Fruit fly (Drosophila melanogaster): ENCODE results near the gene CenG1A.

CenG1A gene

dm6 chr2L:13835959-13836358 lies 595 bp downstream of the CenG1A start (continued):
- TF ChIP-seq ATbp (GFP tag; optimal IDR thresholded peaks at IDR 0.05) = no peak
- TF ChIP-seq CG8089 (GFP tag; optimal IDR thresholded peaks at IDR 0.05) = no peak
- no peak for TF ChIP-seq CG11504 (tag; optimal IDR thresholded peaks at IDR 0.05)
- 0 out of 3 replicates have a peak, but pooled peaks have one; percentile 9 for TF ChIP-seq Dbx (GFP tag; IDR thresholded peaks at IDR 0.05)
- TF ChIP-seq tll (GFP tag; optimal IDR thresholded peaks at IDR 0.05) = no peak
- no peak for TF ChIP-seq CG14014 (GFP tag; IDR thresholded peaks at IDR 0.05)
- 0 out of 2 replicates have a peak, but pooled peaks have one; percentile 6 for TF ChIP-seq Drgx (GFP tag; IDR thresholded peaks at IDR 0.05)
- no peak for TF ChIP-seq aop (GFP tag; IDR thresholded peaks at IDR 0.05)
- TF ChIP-seq sr (GFP tag; IDR thresholded peaks at IDR 0.05) = peak; percentile 71; the same call in 2 of the 3 replicates
- no peak for TF ChIP-seq CG10979 (tag; optimal IDR thresholded peaks at IDR 0.05)
- TF ChIP-seq Kr (GFP tag; optimal IDR thresholded peaks at IDR 0.05) = no peak
- TF ChIP-seq CG7786 (GFP tag; optimal IDR thresholded peaks at IDR 0.05) = no peak
- no peak for TF ChIP-seq CG1529 (GFP tag; optimal IDR thresholded peaks at IDR 0.05)
- no peak for TF ChIP-seq Hmx (GFP tag; optimal IDR thresholded peaks at IDR 0.05)
- TF ChIP-seq bab2 (GFP tag; optimal IDR thresholded peaks at IDR 0.05) = no peak
- TF ChIP-seq org-1 (GFP tag; optimal IDR thresholded peaks at IDR 0.05) = no peak
- no peak for TF ChIP-seq ind (GFP tag; optimal IDR thresholded peaks at IDR 0.05)
- no peak for TF ChIP-seq fu2 (GFP tag; optimal IDR thresholded peaks at IDR 0.05)
- TF ChIP-seq fru (optimal IDR thresholded peaks at IDR 0.05) = no peak
- TF ChIP-seq mam (GFP tag; optimal IDR thresholded peaks at IDR 0.05) = no peak
- TF ChIP-seq Doc2 (GFP tag; IDR thresholded peaks at IDR 0.05) = 0 out of 2 replicates have a peak, but pooled peaks have one; percentile 13
- TF ChIP-seq gcm (GFP tag; optimal IDR thresholded peaks at IDR 0.05) = no peak
- TF ChIP-seq vfl (GFP tag; optimal IDR thresholded peaks at IDR 0.05) = no peak
- TF ChIP-seq croc (GFP tag; conservative IDR thresholded peaks at IDR 0.05) = no peak
- TF ChIP-seq CG7745 (tag; optimal IDR thresholded peaks at IDR 0.05) = no peak
- no peak for TF ChIP-seq Opbp (GFP tag; IDR thresholded peaks at IDR 0.05; ENCODE audit: partially characterized antibody)
- TF ChIP-seq Med (GFP tag) = peak; percentile 64
- TF ChIP-seq sqz (GFP tag; optimal IDR thresholded peaks at IDR 0.05) = no peak
- no peak for TF ChIP-seq C15 (GFP tag; IDR thresholded peaks at IDR 0.05)
- no peak for TF ChIP-seq Oli (tag; optimal IDR thresholded peaks at IDR 0.05)
- TF ChIP-seq CG10654 (GFP tag; optimal IDR thresholded peaks at IDR 0.05) = no peak
- TF ChIP-seq az2 (GFP tag; optimal IDR thresholded peaks at IDR 0.05) = no peak
- no peak for TF ChIP-seq Scr (GFP tag; IDR thresholded peaks at IDR 0.05; ENCODE audit: partially characterized antibody)
- TF ChIP-seq CG2875 (GFP tag; optimal IDR thresholded peaks at IDR 0.05) = no peak
- no peak for TF ChIP-seq Dip2 (GFP tag; IDR thresholded peaks at IDR 0.05)
- TF ChIP-seq MBD-R2 (GFP tag; IDR thresholded peaks at IDR 0.05) = no peak
- TF ChIP-seq disco-r (GFP tag; optimal IDR thresholded peaks at IDR 0.05) = no peak
- no peak for TF ChIP-seq Trl (optimal IDR thresholded peaks at IDR 0.05)
- no peak for TF ChIP-seq Trl (GFP tag; optimal IDR thresholded peaks at IDR 0.05)
- no peak for TF ChIP-seq dimm (GFP tag; IDR thresholded peaks at IDR 0.05)
- TF ChIP-seq dmrt99B (tag; optimal IDR thresholded peaks at IDR 0.05) = no peak
- no peak for TF ChIP-seq grau (tag; optimal IDR thresholded peaks at IDR 0.05)
- TF ChIP-seq ems (GFP tag; optimal IDR thresholded peaks at IDR 0.05) = no peak
- no peak for TF ChIP-seq Fer2 (tag; optimal IDR thresholded peaks at IDR 0.05)
- TF ChIP-seq CG18619 (GFP tag; optimal IDR thresholded peaks at IDR 0.05) = no peak
- TF ChIP-seq CG10366 (GFP tag; IDR thresholded peaks at IDR 0.05) = no peak
- TF ChIP-seq trh (GFP tag; optimal IDR thresholded peaks at IDR 0.05) = no peak
- no peak for TF ChIP-seq D19B (GFP tag; optimal IDR thresholded peaks at IDR 0.05)
- no peak for TF ChIP-seq CG15696 (tag; optimal IDR thresholded peaks at IDR 0.05)
- TF ChIP-seq CG4820 (GFP tag; optimal IDR thresholded peaks at IDR 0.05) = no peak
- TF ChIP-seq CG8478 (optimal IDR thresholded peaks at IDR 0.05) = no peak
- no peak for TF ChIP-seq CG34422 (GFP tag; IDR thresholded peaks at IDR 0.05)
- no peak for TF ChIP-seq CG7372 (GFP tag; IDR thresholded peaks at IDR 0.05)
- TF ChIP-seq Nf-YA (GFP tag; IDR thresholded peaks at IDR 0.05) = no peak

Data from whole organism, embryonic.